Worm (Caenorhabditis elegans): Measurements from ENCODE around the gene dkc-1.

Gene dkc-1

ce11 chrIII:10740518-10740917 is 7.7 kb upstream of the dkc-1 start, which contains the start of gene K01G5.8:
K01G5.8 (minus strand) TSS chrIII:10740772.
- TF ChIP-seq ceh-9 (tag; optimal IDR thresholded peaks at IDR 0.05) (no peak), fkh-10 (GFP tag; optimal IDR thresholded peaks at IDR 0.05) (no peak), elt-1 (tag; optimal IDR thresholded peaks at IDR 0.05) (no peak), nfya-1 (tag; optimal IDR thresholded peaks at IDR 0.05; ENCODE audit: insufficient read depth) (no peak), pqm-1 (tag; optimal IDR thresholded peaks at IDR 0.05) (no peak), fos-1 (tag; optimal IDR thresholded peaks at IDR 0.05) (no peak), lsy-12 (tag; optimal IDR thresholded peaks at IDR 0.05) (no peak), elt-3 (tag; optimal IDR thresholded peaks at IDR 0.05) (no peak)

ce11 chrIII:10742382-10742860 is 5.8 kb upstream of the dkc-1 start, which contains the start of the genes tbb-1 and rib-2:
tbb-1 (minus strand) TSS chrIII:10742432.
rib-2 (plus strand) TSS chrIII:10742810.
- TF ChIP-seq unc-62 (GFP tag; optimal IDR thresholded peaks at IDR 0.05) (no peak), mml-1 (tag; optimal IDR thresholded peaks at IDR 0.05) (no peak), nhr-23 (tag; optimal IDR thresholded peaks at IDR 0.05) (peak; percentile 83), fkh-10 (GFP tag; optimal IDR thresholded peaks at IDR 0.05) (no peak), aly-2 (tag; optimal IDR thresholded peaks at IDR 0.05) (no peak), pqm-1 (tag; optimal IDR thresholded peaks at IDR 0.05) (peak; percentile 88), ceh-28 (tag; optimal IDR thresholded peaks at IDR 0.05) (peak; percentile 73), ZK546.5 (tag; optimal IDR thresholded peaks at IDR 0.05) (no peak), nhr-25 (tag; optimal IDR thresholded peaks at IDR 0.05) (peak; percentile 78), elt-2 (tag; optimal IDR thresholded peaks at IDR 0.05) (peak; percentile 97), ama-1 (optimal IDR thresholded peaks at IDR 0.05) (peak; percentile 38), ceh-16 (tag; optimal IDR thresholded peaks at IDR 0.05) (no peak), pha-4 (tag; optimal IDR thresholded peaks at IDR 0.05) (peak; percentile 86), nhr-28 (tag; optimal IDR thresholded peaks at IDR 0.05) (no peak), nhr-11 (tag; optimal IDR thresholded peaks at IDR 0.05) (no peak), zag-1 (tag; optimal IDR thresholded peaks at IDR 0.05) (no peak), hmg-11 (tag; optimal IDR thresholded peaks at IDR 0.05) (peak; percentile 77), ceh-82 (tag; optimal IDR thresholded peaks at IDR 0.05) (no peak), daf-12 (tag; optimal IDR thresholded peaks at IDR 0.05) (no peak), nhr-12 (tag; optimal IDR thresholded peaks at IDR 0.05) (no peak), elt-3 (tag; optimal IDR thresholded peaks at IDR 0.05) (no peak), nhr-43 (tag; optimal IDR thresholded peaks at IDR 0.05; ENCODE audit: poor library complexity, severe bottlenecking) (no peak), eor-1 (tag; optimal IDR thresholded peaks at IDR 0.05) (no peak), ceh-9 (tag; optimal IDR thresholded peaks at IDR 0.05) (no peak), jun-1 (tag; optimal IDR thresholded peaks at IDR 0.05) (peak; percentile 95), fos-1 (tag; optimal IDR thresholded peaks at IDR 0.05) (peak; percentile 98), unc-39 (tag; optimal IDR thresholded peaks at IDR 0.05) (no peak), nhr-67 (tag; optimal IDR thresholded peaks at IDR 0.05) (no peak), lin-39 (tag; optimal IDR thresholded peaks at IDR 0.05) (peak; percentile 94), fkh-2 (tag; optimal IDR thresholded peaks at IDR 0.05) (no peak), nhr-76 (tag; optimal IDR thresholded peaks at IDR 0.05) (no peak), lsy-12 (tag; optimal IDR thresholded peaks at IDR 0.05) (peak; percentile 23), nhr-77 (tag; optimal IDR thresholded peaks at IDR 0.05) (no peak), nfya-1 (tag; optimal IDR thresholded peaks at IDR 0.05; ENCODE audit: insufficient read depth) (peak; percentile 85), nhr-237 (tag; optimal IDR thresholded peaks at IDR 0.05) (no peak), R02D3.7 (tag; optimal IDR thresholded peaks at IDR 0.05) (peak; percentile 20), skn-1 (tag; optimal IDR thresholded peaks at IDR 0.05) (peak; percentile 43), egl-5 (tag; optimal IDR thresholded peaks at IDR 0.05) (peak; percentile 100), ztf-11 (tag; optimal IDR thresholded peaks at IDR 0.05) (no peak), mdl-1 (tag; optimal IDR thresholded peaks at IDR 0.05) (no peak), sea-2 (GFP tag; optimal IDR thresholded peaks at IDR 0.05) (no peak), snpc-4 (tag; optimal IDR thresholded peaks at IDR 0.05) (peak; percentile 84), lin-15B (tag; optimal IDR thresholded peaks at IDR 0.05) (peak; percentile 93), ztf-4 (tag; optimal IDR thresholded peaks at IDR 0.05) (no peak), elt-1 (tag; optimal IDR thresholded peaks at IDR 0.05) (no peak), egl-27 (tag; optimal IDR thresholded peaks at IDR 0.05) (peak; percentile 38), tbx-2 (tag; optimal IDR thresholded peaks at IDR 0.05) (no peak)
